Worm (Caenorhabditis elegans) whole organism, L1 larva: Measurements from ENCODE around the gene ham-1.

Experiments
- F16B12.6 ChIP-seq: fragments of 150-350 bp; optimal IDR thresholded peaks from 2 replicates; lab custom pipeline; 2014; ENCODE audit warnings: missing biosample characterization, missing genetic modification characterization
- ceh-63 ChIP-seq: fragments of 200-800 bp; sonication (Bioruptor generic); optimal IDR thresholded peaks from 2 replicates; lab custom pipeline; 2018; ENCODE audit warnings: mild to moderate bottlenecking, missing genetic modification characterization, missing compliant biosample characterization
- jun-1 ChIP-seq: fragments of 150-350 bp; optimal IDR thresholded peaks from 2 replicates; lab custom pipeline; 2014; ENCODE audit warnings: missing biosample characterization, missing genetic modification reagents, missing genetic modification characterization
- lin-13 ChIP-seq: fragments of 150-350 bp; optimal IDR thresholded peaks from 2 replicates; lab custom pipeline; 2014; ENCODE audit warnings: missing biosample characterization, missing genetic modification reagents, missing genetic modification characterization
- lin-15B ChIP-seq: fragments of 150-350 bp; sonication (generic microtip); optimal IDR thresholded peaks from 3 replicates; lab custom pipeline; 2014; ENCODE audit warnings: missing biosample characterization, missing genetic modification characterization
- lin-35 ChIP-seq, 2 experiments: fragments of 150-350 bp; optimal IDR thresholded peaks; 2 replicates each; lab custom pipeline; 2014; ENCODE audit warnings: missing biosample characterization in 2 of 2, missing genetic modification characterization in 2 of 2, missing genetic modification reagents in 2 of 2
- mep-1 ChIP-seq: fragments of 150-350 bp; optimal IDR thresholded peaks from 2 replicates; lab custom pipeline; 2014; ENCODE audit warnings: missing biosample characterization, missing genetic modification characterization
- nhr-28 ChIP-seq: fragments of 150-350 bp; optimal IDR thresholded peaks from 2 replicates; lab custom pipeline; 2014; ENCODE audit warnings: missing biosample characterization, missing genetic modification characterization
- ztf-11 ChIP-seq, 2 experiments: sonication (generic microtip); optimal IDR thresholded peaks; 2 replicates each; lab custom pipeline; 2016 to 2017; ENCODE audit warnings: missing genetic modification characterization in 2 of 2, missing biosample characterization in 1 of 2, missing compliant biosample characterization in 1 of 2

DNA sequence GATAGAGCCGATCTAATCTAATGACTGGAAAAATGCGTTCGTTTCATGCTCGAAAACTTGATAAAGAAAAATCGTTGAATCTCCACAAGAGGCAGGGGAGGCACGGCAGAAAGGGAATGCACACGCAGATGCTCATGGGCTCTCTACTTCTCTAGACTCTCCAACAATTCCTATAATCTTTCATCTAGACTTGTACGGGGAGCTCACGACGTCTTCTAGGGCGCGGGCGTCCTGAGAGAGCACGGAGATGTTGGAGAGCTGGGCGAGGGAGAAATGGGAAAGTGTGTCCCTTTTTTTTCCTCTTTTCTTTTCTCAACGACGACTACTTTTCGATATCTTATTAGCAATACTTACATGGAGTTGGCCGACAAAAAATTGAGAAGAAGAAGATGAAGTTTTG, 41.2 kb downstream of the ham-1 start:
- no peak for TF ChIP-seq jun-1 (tag; lab: Kevin White, UChicago)
- TF ChIP-seq mep-1 (tag; lab: Kevin White, UChicago), result no peak
- TF ChIP-seq nhr-28 (tag; lab: Kevin White, UChicago), result no peak
- no peak for TF ChIP-seq ceh-63 (GFP tag; lab: Kevin White, UChicago)
- no peak for TF ChIP-seq F16B12.6 (tag; lab: Kevin White, UChicago)
- TF ChIP-seq lin-15B (tag; lab: Kevin White, UChicago), result no peak
- peak in 1 of 2 experiments; percentile 14 for TF ChIP-seq lin-35 (GFP tag; optimal IDR thresholded peaks at IDR 0.05; lab: Kevin White, UChicago)
- no peak for TF ChIP-seq lin-13 (GFP tag; lab: Kevin White, UChicago)
- no peak for TF ChIP-seq ztf-11 (tag; optimal IDR thresholded peaks at IDR 0.05; lab: Kevin White, UChicago)
